Worm (Caenorhabditis elegans) whole organism, midembryonic: ENCODE measurements around the gene pitr-3.

ENCODE experiments used
- T22C8.4 ChIP-seq: fragments of 200-800 bp; sonication (Bioruptor generic); IDR thresholded peaks from 2 replicates; pipeline ENCODE4 v1.3.6; 2022; ENCODE audit warnings: missing genetic modification characterization, missing compliant biosample characterization
- cog-1 ChIP-seq: sonication (generic microtip); optimal IDR thresholded peaks from 2 replicates; lab custom pipeline; 2016; ENCODE audit warnings: missing genetic modification characterization, missing compliant biosample characterization
- flt-1 ChIP-seq: fragments of 200-800 bp; sonication (Bioruptor generic); IDR thresholded peaks from 2 replicates; pipeline ENCODE4 v1.3.6; 2022; ENCODE audit warnings: missing genetic modification characterization, missing compliant biosample characterization
- klf-2 ChIP-seq: fragments of 200-800 bp; sonication (Bioruptor generic); conservative IDR thresholded peaks from 2 replicates; pipeline ENCODE4 v1.3.6; 2022; ENCODE audit warnings: missing genetic modification reagents, missing genetic modification characterization, missing compliant biosample characterization
- med-1 ChIP-seq: sonication (generic microtip); optimal IDR thresholded peaks from 2 replicates; lab custom pipeline; 2017; ENCODE audit warnings: missing genetic modification characterization, mild to moderate bottlenecking, missing compliant biosample characterization, antibody characterized with exemption, missing genetic modification reagents; ENCODE audit not compliant: insufficient read depth
- ref-1 ChIP-seq: fragments of 200-800 bp; sonication (Bioruptor generic); conservative IDR thresholded peaks from 2 replicates; pipeline ENCODE4 v1.3.6; 2022; ENCODE audit warnings: missing genetic modification reagents, missing genetic modification characterization, missing compliant biosample characterization
- tab-1 ChIP-seq: fragments of 200-800 bp; sonication (Bioruptor generic); IDR thresholded peaks from 2 replicates; pipeline ENCODE4 v1.3.6; 2022; ENCODE audit warnings: missing genetic modification characterization, missing compliant biosample characterization
- ztf-23 ChIP-seq: fragments of 200-800 bp; sonication (Bioruptor generic); IDR thresholded peaks from 2 replicates; pipeline ENCODE4 v1.3.6; 2022; ENCODE audit warnings: missing genetic modification reagents, missing genetic modification characterization, missing compliant biosample characterization
- ztf-29 ChIP-seq: fragments of 200-800 bp; sonication (Bioruptor generic); IDR thresholded peaks from 2 replicates; pipeline ENCODE4 v1.3.6; 2022; ENCODE audit warnings: missing genetic modification reagents, missing genetic modification characterization, missing compliant biosample characterization

DNA sequence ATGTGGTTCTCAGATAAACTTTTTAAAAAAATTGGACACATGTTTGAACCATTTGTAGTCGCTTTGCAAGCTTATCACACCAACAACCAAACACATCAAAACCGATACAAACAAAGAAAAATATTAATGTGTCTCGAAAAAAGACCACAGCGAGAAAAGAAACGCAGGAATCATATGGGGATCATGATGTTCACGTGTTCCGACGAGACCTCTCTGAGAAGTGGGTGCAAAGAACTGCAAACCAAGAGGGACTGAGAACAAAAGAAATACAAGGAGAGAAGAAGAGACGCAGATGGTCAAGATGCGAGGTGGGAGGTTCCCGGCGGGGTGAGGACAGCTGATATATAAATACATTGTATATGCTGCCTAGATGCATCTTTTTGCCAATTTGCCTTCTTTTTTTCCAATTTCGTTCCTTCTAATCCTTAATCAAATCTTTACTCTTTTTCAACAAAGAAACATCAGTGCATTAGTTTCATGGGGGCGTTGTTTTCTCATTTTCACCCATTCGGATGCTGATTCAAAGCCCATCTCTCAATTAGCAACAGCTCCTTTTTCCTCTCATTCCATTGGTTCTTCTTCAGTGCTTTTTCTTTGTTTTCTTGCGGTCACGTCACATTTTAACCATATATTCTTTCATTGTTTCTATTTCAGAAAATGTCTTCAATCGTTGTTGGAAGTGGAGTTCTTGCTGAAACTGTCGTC, 45.4 kb downstream of the pitr-3 start, which contains the start of gene F21C10.10:
- TF ChIP-seq med-1: no peak
- TF ChIP-seq flt-1: 0 out of 2 replicates have a peak, but pooled peaks have one; percentile 8
- TF ChIP-seq ztf-29 (GFP tag; lab: Robert Waterston, UW): no peak
- TF ChIP-seq tab-1 (GFP tag; lab: Robert Waterston, UW): no peak
- no peak for TF ChIP-seq T22C8.4
- no peak for TF ChIP-seq ztf-23 (GFP tag; lab: Robert Waterston, UW)
- TF ChIP-seq ref-1 (GFP tag; lab: Robert Waterston, UW): no peak
- TF ChIP-seq cog-1 (tag; lab: Kevin White, UChicago): peak; percentile 68
- TF ChIP-seq klf-2 (GFP tag; lab: Robert Waterston, UW): no peak
